Fruit fly (Drosophila melanogaster): ENCODE results near the gene Prp4k.

Prp4k gene

DNA sequence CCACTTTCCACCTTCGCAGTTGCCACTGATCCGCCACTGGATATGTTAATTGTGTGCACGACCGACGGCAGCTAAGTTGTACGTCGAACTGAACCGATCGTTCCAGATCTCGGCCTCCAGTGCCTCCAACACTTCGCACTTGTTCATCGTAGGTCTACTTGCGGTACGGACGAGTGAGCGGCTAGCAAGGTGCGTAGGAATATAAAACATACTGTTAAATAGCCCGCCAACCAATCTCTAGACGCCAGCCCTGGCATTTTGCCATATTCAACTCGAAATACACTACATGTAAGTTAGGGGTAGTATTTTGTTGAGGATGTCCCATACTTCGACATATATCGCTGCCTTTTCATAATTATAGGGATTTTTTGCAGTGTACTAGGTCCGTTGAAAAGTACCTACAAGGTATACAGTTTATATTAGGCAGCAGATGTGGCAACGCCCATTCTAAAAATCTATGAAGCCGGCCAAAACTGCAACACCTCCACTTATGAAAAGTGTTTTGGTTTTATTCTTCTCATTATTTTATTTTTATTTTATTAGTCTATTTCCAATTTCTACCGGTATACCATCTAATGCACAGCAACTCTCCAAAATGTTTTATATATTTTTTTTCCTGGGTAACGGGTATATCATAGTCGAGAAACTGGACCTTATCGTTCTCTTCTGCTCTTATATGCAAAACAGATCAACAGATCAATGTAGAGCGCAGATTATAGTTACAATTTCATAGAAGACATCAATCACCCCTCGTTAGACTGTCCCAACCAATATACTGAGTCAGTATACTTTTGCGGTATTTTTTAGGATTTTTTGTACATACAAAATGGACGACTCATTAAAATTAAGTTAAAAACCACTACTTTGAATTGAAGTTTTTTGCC, 12.0 kb upstream of the Prp4k start, which contains the start of the genes pyx and CG33229 (continued):
- TF ChIP-seq cwo (GFP tag; optimal IDR thresholded peaks at IDR 0.05) = peak; percentile 72
- peak; percentile 71; the same call in 1 of the 2 replicates for TF ChIP-seq klu (GFP tag; IDR thresholded peaks at IDR 0.05)
- TF ChIP-seq bsh (GFP tag; optimal IDR thresholded peaks at IDR 0.05) = peak; percentile 46 to 75
- TF ChIP-seq CG11696 (GFP tag; IDR thresholded peaks at IDR 0.05) = peak; percentile 71
- peak; percentile 83 for TF ChIP-seq CG10654 (GFP tag; optimal IDR thresholded peaks at IDR 0.05)
- peak; percentile 24 for TF ChIP-seq sqz (GFP tag; optimal IDR thresholded peaks at IDR 0.05)
- peak; percentile 74; the same call in 1 of the 2 replicates for TF ChIP-seq CG32772 (GFP tag; IDR thresholded peaks at IDR 0.05)
- TF ChIP-seq CG17385 (GFP tag; optimal IDR thresholded peaks at IDR 0.05) = peak; percentile 68
- TF ChIP-seq mirr (GFP tag; optimal IDR thresholded peaks at IDR 0.05) = peak; percentile 64
- peak; percentile 32 for TF ChIP-seq dm (GFP tag; optimal IDR thresholded peaks at IDR 0.05)
- TF ChIP-seq CG10147 (GFP tag; optimal IDR thresholded peaks at IDR 0.05) = peak; percentile 92
- TF ChIP-seq cad (GFP tag; optimal IDR thresholded peaks at IDR 0.05) = no peak
- TF ChIP-seq unpg (GFP tag; optimal IDR thresholded peaks at IDR 0.05) = peak; percentile 74

DNA sequence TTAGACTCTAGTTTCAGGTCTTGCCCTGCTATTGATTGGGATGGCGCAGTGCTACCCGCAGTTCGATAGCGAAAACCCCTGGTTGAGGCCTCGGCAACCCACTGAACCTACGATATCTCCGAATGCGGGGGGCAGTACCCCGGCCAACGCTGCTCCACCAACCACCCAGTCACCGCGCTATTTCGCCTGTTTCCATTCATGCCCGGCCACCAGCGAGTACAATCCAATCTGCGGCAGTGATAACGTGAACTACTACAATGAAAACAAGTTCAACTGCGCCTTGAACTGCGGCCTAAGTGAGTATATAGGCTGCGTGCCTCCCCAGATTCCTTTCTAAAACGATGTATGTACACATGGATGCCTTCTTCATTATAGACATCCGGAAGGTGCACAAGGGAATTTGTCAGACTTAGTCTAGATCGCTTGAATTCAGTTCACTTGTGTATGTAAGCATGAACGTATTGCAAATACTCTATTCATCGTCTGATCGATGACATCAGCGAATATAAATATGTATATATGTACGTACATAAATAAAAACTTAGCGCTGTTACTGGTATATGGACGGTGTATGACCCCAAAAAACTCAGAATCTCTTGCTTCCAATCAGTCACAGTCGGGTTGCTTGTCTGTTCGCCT, 6.3 kb upstream of the Prp4k start, which contains the start of gene CG13877:
TSS of gene CG13877 (plus strand) at position 589 of the 639 bp plus-strand sequence.
- TF ChIP-seq gfzf (GFP tag; optimal IDR thresholded peaks at IDR 0.05) = no peak
- peak; percentile 11 for TF ChIP-seq CG34376 (GFP tag; optimal IDR thresholded peaks at IDR 0.05)
- peak; percentile 6 for TF ChIP-seq Med (GFP tag)
- no peak for TF ChIP-seq CG12391 (tag; optimal IDR thresholded peaks at IDR 0.05)
- TF ChIP-seq sug (tag; optimal IDR thresholded peaks at IDR 0.05) = peak; percentile 79

DNA sequence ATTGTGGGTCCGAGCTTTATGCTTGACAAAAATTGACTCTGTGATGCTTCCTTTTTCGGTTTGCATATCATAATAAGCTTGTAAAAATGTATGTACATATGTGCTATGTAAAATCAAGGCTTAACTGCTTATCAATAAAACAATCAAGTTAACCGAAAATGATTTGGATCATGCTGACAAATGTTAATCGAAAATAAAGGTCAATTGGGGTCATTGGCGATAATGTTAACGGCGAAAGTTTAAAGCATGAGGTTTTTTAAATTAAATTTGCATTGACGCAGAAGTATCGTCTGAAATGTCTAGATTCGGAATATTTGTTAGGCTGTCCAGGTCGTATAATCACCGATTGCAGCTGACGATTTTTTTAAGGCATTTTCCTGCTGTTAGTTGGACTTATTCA, 5.1 kb upstream of the Prp4k start, which contains the start of gene Kaz1-ORFB:
TSS of gene Kaz1-ORFB (plus strand) at position 301 of the 400 bp plus-strand sequence.
- TF ChIP-seq CG33213 (GFP tag; optimal IDR thresholded peaks at IDR 0.05) = no peak
- TF ChIP-seq luna (GFP tag; optimal IDR thresholded peaks at IDR 0.05) = no peak
- no peak for TF ChIP-seq CG15479 (GFP tag; optimal IDR thresholded peaks at IDR 0.05)
- TF ChIP-seq CG1603 (tag; optimal IDR thresholded peaks at IDR 0.05) = no peak
- TF ChIP-seq Ets97D (GFP tag; optimal IDR thresholded peaks at IDR 0.05) = no peak

DNA sequence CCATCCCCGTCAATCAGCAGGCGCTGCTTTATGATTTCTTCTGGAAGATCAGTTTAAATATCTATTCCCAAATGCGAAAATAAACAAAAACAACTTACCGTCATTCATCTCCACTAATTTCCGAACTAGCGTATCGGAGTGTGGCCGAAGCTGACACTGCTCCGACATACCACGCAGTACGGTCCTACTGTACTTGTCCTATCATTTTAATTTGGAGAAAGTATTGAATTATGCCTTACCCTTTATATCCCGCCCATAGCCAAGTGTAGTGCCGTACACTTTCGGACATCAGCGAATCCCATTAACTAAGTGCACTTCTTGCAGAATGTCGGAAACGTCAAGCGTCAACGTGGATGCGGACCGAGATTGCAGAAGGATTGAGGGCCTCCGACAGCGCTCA, 1.3 kb upstream of the Prp4k start, which contains the start of the genes thoc7 and Dis3l2:
TSS of gene thoc7 (minus strand) at position 168 of the 400 bp plus-strand sequence.
TSS of gene Dis3l2 (plus strand) at position 190 of the 400 bp plus-strand sequence.
- TF ChIP-seq tgo (GFP tag; IDR thresholded peaks at IDR 0.05) (no peak), Gsc (GFP tag; IDR thresholded peaks at IDR 0.05) (no peak), CG42726 (GFP tag; IDR thresholded peaks at IDR 0.05; ENCODE audit: partially characterized antibody) (no peak), CG18619 (GFP tag; optimal IDR thresholded peaks at IDR 0.05) (no peak), nmo (GFP tag; optimal IDR thresholded peaks at IDR 0.05) (no peak), CG2116 (GFP tag; optimal IDR thresholded peaks at IDR 0.05) (peak; percentile 10), CG15514 (GFP tag; optimal IDR thresholded peaks at IDR 0.05) (peak; percentile 32), CG3838 (GFP tag; optimal IDR thresholded peaks at IDR 0.05) (no peak), bigmax (GFP tag; optimal IDR thresholded peaks at IDR 0.05) (peak; percentile 62), NK7.1 (GFP tag; optimal IDR thresholded peaks at IDR 0.05) (no peak), row (GFP tag; IDR thresholded peaks at IDR 0.05) (0 out of 3 replicates have a peak, but pooled peaks have one; percentile 13), Poxn (GFP tag; IDR thresholded peaks at IDR 0.05) (no peak), CG33213 (GFP tag; optimal IDR thresholded peaks at IDR 0.05) (no peak), p53 (GFP tag; optimal IDR thresholded peaks at IDR 0.05) (no peak), gcm (GFP tag; optimal IDR thresholded peaks at IDR 0.05) (no peak), CG30431 (GFP tag; optimal IDR thresholded peaks at IDR 0.05) (no peak), Taf1 (GFP tag; IDR thresholded peaks at IDR 0.05) (no peak), CG16863 (GFP tag; optimal IDR thresholded peaks at IDR 0.05) (no peak), CG10462 (GFP tag; optimal IDR thresholded peaks at IDR 0.05) (no peak), ci (GFP tag; IDR thresholded peaks at IDR 0.05) (no peak), CG6254 (GFP tag; optimal IDR thresholded peaks at IDR 0.05) (no peak), CG17186 (GFP tag; optimal IDR thresholded peaks at IDR 0.05) (no peak)

Data from whole organism, embryonic.